Fruit fly (Drosophila melanogaster) Kc167 (cell line): ENCODE data around the gene CG43255.

Source experiments
- Myc ChIP-seq: fragments of >200 bp; optimal IDR thresholded peaks from 2 replicates; lab custom pipeline; 2017; ENCODE audit warnings: missing external identifiers
- Sin3A ChIP-seq: fragments of >200 bp; optimal IDR thresholded peaks from 2 replicates; lab custom pipeline; 2018; ENCODE audit warnings: missing external identifiers
- h ChIP-seq: fragments of >200 bp; optimal IDR thresholded peaks from 3 replicates; lab custom pipeline; 2018; ENCODE audit warnings: missing external identifiers
- insv ChIP-seq: fragments of >200 bp; optimal IDR thresholded peaks from 3 replicates; lab custom pipeline; 2018; ENCODE audit warnings: missing external identifiers
- psq ChIP-seq: fragments of >200 bp; optimal IDR thresholded peaks from 2 replicates; lab custom pipeline; 2017; ENCODE audit warnings: missing external identifiers
- ttk ChIP-seq: sonication (Bioruptor generic); optimal IDR thresholded peaks from 2 replicates; lab custom pipeline; 2017; ENCODE audit warnings: missing external identifiers

DNA sequence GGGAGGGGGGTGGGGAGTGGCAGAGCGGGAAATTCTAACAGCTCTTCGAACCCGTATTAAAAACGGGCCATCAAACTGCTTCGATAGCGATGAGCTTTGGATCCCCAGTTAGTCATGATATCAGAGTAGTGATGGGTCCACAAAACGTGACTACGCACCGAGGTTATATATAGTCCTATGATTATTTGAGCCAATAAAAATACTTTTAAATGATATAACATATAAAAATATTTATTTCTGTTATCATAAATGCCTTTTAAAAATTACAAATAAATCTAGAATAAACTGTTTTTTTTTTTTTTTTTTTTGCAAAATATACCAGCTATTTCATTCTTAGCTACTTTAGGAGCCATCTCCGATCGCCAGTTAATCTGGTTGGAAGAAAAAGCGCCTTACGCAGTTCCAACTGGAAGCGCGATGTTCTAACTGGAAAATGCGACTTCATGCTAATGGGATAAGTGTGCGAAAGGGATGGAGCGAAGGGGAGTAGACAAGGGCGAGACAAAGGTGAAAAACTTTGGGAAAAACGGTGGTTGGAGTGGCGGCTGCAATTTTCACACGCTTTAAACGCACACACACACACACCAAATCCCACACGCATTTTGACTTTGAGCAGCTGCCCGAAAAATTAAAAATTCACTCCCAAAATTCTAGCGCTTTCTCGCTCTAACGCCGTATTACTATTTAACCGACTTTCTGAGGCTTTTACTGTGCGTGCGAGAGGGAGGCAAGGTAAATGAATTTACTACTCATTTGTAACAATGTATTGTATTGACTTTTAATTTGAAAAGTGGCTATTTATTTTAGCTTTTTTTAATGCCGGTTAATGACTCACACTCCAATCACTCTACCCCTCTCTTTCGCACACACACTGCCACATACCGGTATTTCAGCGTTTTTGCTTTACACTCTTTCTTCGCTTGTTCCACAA lies 26.6 kb upstream of the CG43255 start:
- TF ChIP-seq Myc (lab: Kevin White, UChicago): no peak
- no peak for TF ChIP-seq h (lab: Kevin White, UChicago)
- TF ChIP-seq insv (lab: Kevin White, UChicago): no peak
- TF ChIP-seq psq (lab: Kevin White, UChicago): no peak
- TF ChIP-seq Sin3A: no peak
- TF ChIP-seq ttk: no peak
